Worm (Caenorhabditis elegans): ENCODE results near the gene hpl-1.

- TF ChIP-seq nhr-11 (tag; optimal IDR thresholded peaks at IDR 0.05) (no peak), zag-1 (tag; optimal IDR thresholded peaks at IDR 0.05) (no peak), nhr-12 (tag; optimal IDR thresholded peaks at IDR 0.05) (no peak), nhr-6 (tag; optimal IDR thresholded peaks at IDR 0.05) (no peak)
Observed at ce11 chrX:13250163-13250562, 5.0 kb downstream of the hpl-1 start.

Data from whole organism, L2 larva.